Worm (Caenorhabditis elegans): ENCODE results near the gene end-3.

DNA sequence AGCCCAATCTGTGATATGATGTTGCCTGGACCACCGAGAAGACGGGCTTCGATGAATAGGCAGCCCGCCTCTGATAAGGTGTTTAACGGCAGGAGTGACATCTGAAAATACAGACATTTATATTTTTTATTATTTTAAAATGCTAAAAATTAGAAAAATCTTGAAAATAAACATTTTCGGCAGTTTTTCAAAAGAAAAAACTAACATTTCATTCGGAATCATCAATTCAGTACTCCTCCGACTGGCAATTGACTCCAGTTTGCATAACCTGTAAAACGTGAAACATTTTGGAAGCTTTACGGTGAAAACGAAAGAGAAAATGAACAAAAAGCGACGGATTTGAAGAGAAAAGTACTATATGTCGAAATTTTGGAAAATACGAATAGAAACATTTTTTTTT, 8.7 kb upstream of the end-3 start, which contains the start of gene ric-7:
- TF ChIP-seq ceh-82 (tag; optimal IDR thresholded peaks at IDR 0.05) (no peak), lin-39 (tag; optimal IDR thresholded peaks at IDR 0.05) (no peak), nhr-10 (tag; optimal IDR thresholded peaks at IDR 0.05) (no peak), egl-27 (tag; optimal IDR thresholded peaks at IDR 0.05) (no peak), skn-1 (tag; optimal IDR thresholded peaks at IDR 0.05) (no peak), ZK546.5 (tag; optimal IDR thresholded peaks at IDR 0.05) (no peak), ztf-11 (tag; optimal IDR thresholded peaks at IDR 0.05) (no peak), lin-13 (GFP tag; optimal IDR thresholded peaks at IDR 0.05) (no peak), ama-1 (optimal IDR thresholded peaks at IDR 0.05) (no peak)

All from whole organism, L2 larva.